Worm (Caenorhabditis elegans): ENCODE data around the gene F09F9.2.

- TF ChIP-seq ceh-82 (tag; optimal IDR thresholded peaks at IDR 0.05), result no peak
- TF ChIP-seq unc-62 (GFP tag; optimal IDR thresholded peaks at IDR 0.05), result no peak
- no peak for TF ChIP-seq nhr-25 (tag; optimal IDR thresholded peaks at IDR 0.05)
These were observed 43.1 kb downstream of the F09F9.2 start for ce11 chrX:4068180-4068579.
